Fruit fly (Drosophila melanogaster) whole organism, pupa: Measurements from ENCODE around the gene CCAP-R.

Experiments
- CG10348 ChIP-seq: fragments of 200-800 bp; sonication (Bioruptor generic); IDR thresholded peaks from 2 replicates; pipeline ENCODE4 v1.3.6; 2022; ENCODE audit warnings: missing biosample characterization, missing genetic modification characterization
- CG12605 ChIP-seq: fragments of 200-800 bp; sonication (Bioruptor generic); IDR thresholded peaks from 2 replicates; pipeline ENCODE4 v1.3.6; 2022; ENCODE audit warnings: missing biosample characterization, missing genetic modification characterization
- CG13204 ChIP-seq: fragments of 200-800 bp; sonication (Bioruptor generic); optimal IDR thresholded peaks from 2 replicates; lab custom pipeline; 2018; ENCODE audit warnings: missing biosample characterization, mild to moderate bottlenecking, missing genetic modification characterization, moderate library complexity
- CG14655 ChIP-seq: fragments of 200-800 bp; sonication (Bioruptor generic); optimal IDR thresholded peaks from 3 replicates; lab custom pipeline; 2017; ENCODE audit warnings: mild to moderate bottlenecking, missing biosample characterization, missing genetic modification reagents, missing genetic modification characterization
- CG17806 ChIP-seq: fragments of 200-800 bp; sonication (Bioruptor generic); optimal IDR thresholded peaks from 2 replicates; lab custom pipeline; 2018; ENCODE audit warnings: missing biosample characterization, mild to moderate bottlenecking, missing genetic modification characterization, moderate library complexity
- CG4496 ChIP-seq: fragments of 200-800 bp; sonication (Bioruptor generic); IDR thresholded peaks from 3 replicates; pipeline ENCODE4 v1.3.6; 2022; ENCODE audit warnings: missing biosample characterization, missing genetic modification characterization
- CG9948 ChIP-seq: fragments of 200-800 bp; sonication (Bioruptor generic); optimal IDR thresholded peaks from 2 replicates; lab custom pipeline; 2018; ENCODE audit warnings: missing biosample characterization, mild to moderate bottlenecking, missing genetic modification characterization, moderate library complexity
- D1 ChIP-seq: fragments of 200-800 bp; sonication (Bioruptor generic); optimal IDR thresholded peaks from 2 replicates; lab custom pipeline; 2018; ENCODE audit warnings: missing biosample characterization, mild to moderate bottlenecking, missing genetic modification characterization, moderate library complexity
- EcR ChIP-seq: fragments of 200-800 bp; sonication (Bioruptor generic); optimal IDR thresholded peaks from 3 replicates; lab custom pipeline; 2019; ENCODE audit warnings: missing biosample characterization, missing genetic modification characterization, mild to moderate bottlenecking, moderate library complexity, missing genetic modification reagents
- Ets98B ChIP-seq: fragments of 200-800 bp; sonication (Bioruptor generic); IDR thresholded peaks from 2 replicates; pipeline ENCODE4 v1.3.6; 2022; ENCODE audit warnings: missing biosample characterization, missing genetic modification characterization
- Pif1A ChIP-seq: fragments of 200-800 bp; sonication (Bioruptor generic); optimal IDR thresholded peaks from 3 replicates; lab custom pipeline; 2016; ENCODE audit warnings: missing biosample characterization, missing genetic modification characterization
- Pif1B ChIP-seq: fragments of 200-800 bp; sonication (Bioruptor generic); optimal IDR thresholded peaks from 3 replicates; lab custom pipeline; 2016; ENCODE audit warnings: missing biosample characterization, missing genetic modification characterization
- fd96Ca ChIP-seq: fragments of 200-800 bp; sonication (Bioruptor generic); IDR thresholded peaks from 3 replicates; pipeline ENCODE4 v1.3.6; 2022; ENCODE audit warnings: missing biosample characterization, missing genetic modification characterization
- gl ChIP-seq: fragments of 200-800 bp; sonication (Bioruptor generic); optimal IDR thresholded peaks from 2 replicates; lab custom pipeline; 2018; ENCODE audit warnings: missing biosample characterization, mild to moderate bottlenecking, missing genetic modification characterization

- TF ChIP-seq CG9948 (tag; lab: Kevin White, UChicago) (no peak), Ets98B (GFP tag; lab: Robert Waterston, UW) (no peak), gl (tag; lab: Kevin White, UChicago) (no peak), Pif1B (GFP tag; lab: Kevin White, UChicago) (no peak), D1 (no peak), CG12605 (GFP tag; lab: Robert Waterston, UW) (no peak), EcR (GFP tag; lab: Kevin White, UChicago) (no peak), CG14655 (no peak), CG17806 (tag; lab: Kevin White, UChicago) (no peak), fd96Ca (GFP tag; lab: Robert Waterston, UW) (no peak), CG4496 (GFP tag; lab: Robert Waterston, UW) (no peak), CG10348 (GFP tag; lab: Robert Waterston, UW) (no peak), Pif1A (GFP tag; lab: Kevin White, UChicago) (no peak), CG13204 (GFP tag; lab: Kevin White, UChicago) (no peak)
Measured at dm6 chr3R:25895522-25895921, 60.5 kb downstream of the CCAP-R start, which contains the start of gene Sodq.
